Fruit fly (Drosophila melanogaster): ENCODE results near the gene CG10749.

dm6 chr3L:13021727-13022126 lies 49.5 kb downstream of the CG10749 start:
- TF ChIP-seq toe (GFP tag; optimal IDR thresholded peaks at IDR 0.05) (no peak), Mnt (GFP tag; optimal IDR thresholded peaks at IDR 0.05) (no peak)
